Fruit fly (Drosophila melanogaster) whole organism, embryonic: ENCODE results near the gene CG14664.
A peak's percentile ranks its signal among the peaks of the same experiment; 100 is the strongest.

Experiments used
- Antp ChIP-seq: fragments of 200-800 bp; sonication (Bioruptor generic); optimal IDR thresholded peaks from 3 replicates; lab custom pipeline; 2016; ENCODE audit warnings: missing biosample characterization, missing genetic modification characterization
- Asciz ChIP-seq: fragments of 200-800 bp; sonication (Bioruptor generic); optimal IDR thresholded peaks from 2 replicates; lab custom pipeline; 2017; ENCODE audit warnings: missing biosample characterization, mild to moderate bottlenecking, missing genetic modification characterization, missing genetic modification reagents
- CG1024 ChIP-seq: fragments of 200-800 bp; sonication (Bioruptor generic); IDR thresholded peaks from 2 replicates; pipeline ENCODE4 v1.3.6; 2022; ENCODE audit warnings: missing biosample characterization, missing genetic modification characterization
- CG11695 ChIP-seq: fragments of 200-800 bp; sonication (Bioruptor generic); IDR thresholded peaks from 3 replicates; pipeline ENCODE4 v1.3.6; 2022; ENCODE audit warnings: missing biosample characterization, missing genetic modification characterization
- CG12071 ChIP-seq: fragments of 200-800 bp; sonication (Bioruptor generic); optimal IDR thresholded peaks from 3 replicates; lab custom pipeline; 2018; ENCODE audit warnings: missing biosample characterization, mild to moderate bottlenecking, missing genetic modification characterization
- CG12155 ChIP-seq: fragments of 200-800 bp; sonication (Bioruptor generic); optimal IDR thresholded peaks from 3 replicates; lab custom pipeline; 2016; ENCODE audit warnings: missing biosample characterization, missing genetic modification characterization
- CG12391 ChIP-seq: fragments of 200-800 bp; sonication (Bioruptor generic); optimal IDR thresholded peaks from 3 replicates; lab custom pipeline; 2018; ENCODE audit warnings: missing biosample characterization, mild to moderate bottlenecking, missing genetic modification characterization, moderate library complexity
- CG12769 ChIP-seq: fragments of 200-800 bp; sonication (Bioruptor generic); optimal IDR thresholded peaks from 2 replicates; lab custom pipeline; 2019; ENCODE audit warnings: missing biosample characterization, mild to moderate bottlenecking, missing genetic modification characterization, moderate library complexity
- CG14965 ChIP-seq: fragments of 200-800 bp; sonication (Bioruptor generic); optimal IDR thresholded peaks from 2 replicates; lab custom pipeline; 2016; ENCODE audit warnings: missing biosample characterization, missing genetic modification characterization, borderline replicate concordance
- CG15514 ChIP-seq: fragments of 200-800 bp; sonication (Bioruptor generic); optimal IDR thresholded peaks from 3 replicates; lab custom pipeline; 2017; ENCODE audit warnings: missing biosample characterization, missing genetic modification characterization, mild to moderate bottlenecking, moderate library complexity, missing genetic modification reagents
- CG15601 ChIP-seq: fragments of 200-800 bp; sonication (Bioruptor generic); optimal IDR thresholded peaks from 3 replicates; lab custom pipeline; 2019; ENCODE audit warnings: missing biosample characterization, mild to moderate bottlenecking, missing genetic modification characterization, moderate library complexity
- CG1647 ChIP-seq: fragments of 200-800 bp; sonication (Bioruptor generic); optimal IDR thresholded peaks from 3 replicates; lab custom pipeline; 2016; ENCODE audit warnings: missing biosample characterization, missing genetic modification characterization
- CG16863 ChIP-seq: fragments of 200-800 bp; sonication (Bioruptor generic); optimal IDR thresholded peaks from 3 replicates; lab custom pipeline; 2016; ENCODE audit warnings: missing biosample characterization, missing genetic modification characterization
- CG17361 ChIP-seq: fragments of 200-800 bp; sonication (Bioruptor generic); IDR thresholded peaks from 3 replicates; pipeline ENCODE4 v1.3.6; 2022; ENCODE audit warnings: missing biosample characterization, missing genetic modification characterization
- CG17829 ChIP-seq: fragments of 200-800 bp; optimal IDR thresholded peaks from 2 replicates; lab custom pipeline; 2019; ENCODE audit warnings: missing biosample characterization, mild to moderate bottlenecking, missing genetic modification characterization, moderate library complexity
- CG18764 ChIP-seq: fragments of 200-800 bp; sonication (Bioruptor generic); optimal IDR thresholded peaks from 3 replicates; lab custom pipeline; 2016; ENCODE audit warnings: missing biosample characterization, missing genetic modification characterization
- CG31365 ChIP-seq: fragments of 200-800 bp; sonication (Bioruptor generic); optimal IDR thresholded peaks from 2 replicates; lab custom pipeline; 2018; ENCODE audit warnings: missing biosample characterization, mild to moderate bottlenecking, missing genetic modification characterization
- CG33557 ChIP-seq: fragments of 200-800 bp; sonication (Bioruptor generic); optimal IDR thresholded peaks from 2 replicates; lab custom pipeline; 2019; ENCODE audit warnings: missing biosample characterization, mild to moderate bottlenecking, missing genetic modification characterization, moderate library complexity
- CG3838 ChIP-seq: fragments of 200-800 bp; sonication (Bioruptor generic); optimal IDR thresholded peaks from 3 replicates; lab custom pipeline; 2016; ENCODE audit warnings: missing biosample characterization, missing genetic modification characterization
- CG6689 ChIP-seq: fragments of 200-800 bp; sonication (Bioruptor generic); IDR thresholded peaks from 2 replicates; pipeline ENCODE4 v1.3.6; 2022; ENCODE audit warnings: missing biosample characterization, missing genetic modification characterization
- CG8924 ChIP-seq: fragments of 200-800 bp; optimal IDR thresholded peaks from 3 replicates; lab custom pipeline; 2019; ENCODE audit warnings: missing biosample characterization, mild to moderate bottlenecking, missing genetic modification characterization, moderate library complexity
- CG9932 ChIP-seq: fragments of 200-800 bp; sonication (Bioruptor generic); IDR thresholded peaks from 2 replicates; pipeline ENCODE4 v1.3.6; 2022; ENCODE audit warnings: missing biosample characterization, missing genetic modification characterization
- E2f1 ChIP-seq: fragments of 200-800 bp; sonication (Bioruptor generic); IDR thresholded peaks from 2 replicates; pipeline ENCODE4 v1.3.6; 2022; ENCODE audit warnings: missing biosample characterization, missing genetic modification characterization
- ERR ChIP-seq: fragments of 200-800 bp; sonication (Bioruptor generic); optimal IDR thresholded peaks from 2 replicates; lab custom pipeline; 2016; ENCODE audit warnings: missing biosample characterization, missing genetic modification characterization
- Eip74EF ChIP-seq, 2 experiments: fragments of 200-800 bp in 1 of 2; fragments of >200 bp in 1 of 2; sonication (Bioruptor generic) in 1 of 2; optimal IDR thresholded peaks; 2 replicates each; lab custom pipeline; 2017 to 2019; ENCODE audit warnings: missing biosample characterization in 2 of 2, missing genetic modification characterization in 2 of 2, mild to moderate bottlenecking in 1 of 2, moderate library complexity in 1 of 2
- H2.0 ChIP-seq: fragments of 200-800 bp; sonication (Bioruptor generic); IDR thresholded peaks from 2 replicates; pipeline ENCODE4 v1.3.6; 2022; ENCODE audit warnings: missing biosample characterization, missing genetic modification characterization
- HLHmδ ChIP-seq: fragments of 200-800 bp; sonication (Bioruptor generic); optimal IDR thresholded peaks from 2 replicates; lab custom pipeline; 2018; ENCODE audit warnings: missing biosample characterization, mild to moderate bottlenecking, missing genetic modification characterization, moderate library complexity
- Hmx ChIP-seq: fragments of 200-800 bp; sonication (Bioruptor generic); optimal IDR thresholded peaks from 2 replicates; lab custom pipeline; 2016; ENCODE audit warnings: missing biosample characterization, missing genetic modification characterization
- Hr3 ChIP-seq: fragments of 200-800 bp; sonication (Bioruptor generic); optimal IDR thresholded peaks from 3 replicates; lab custom pipeline; 2016; ENCODE audit warnings: missing biosample characterization, missing genetic modification characterization
- Hr39 ChIP-seq: fragments of >200 bp; optimal IDR thresholded peaks from 2 replicates; lab custom pipeline; 2017
- Myb ChIP-seq: fragments of 200-800 bp; sonication (Bioruptor generic); optimal IDR thresholded peaks from 2 replicates; lab custom pipeline; 2016; ENCODE audit warnings: missing biosample characterization, missing genetic modification characterization
- Nf-YA ChIP-seq: fragments of 200-800 bp; sonication (Bioruptor generic); IDR thresholded peaks from 2 replicates; pipeline ENCODE4 v1.3.6; 2022; ENCODE audit warnings: missing biosample characterization, missing genetic modification characterization
- Optix ChIP-seq: fragments of 200-800 bp; sonication (Bioruptor generic); IDR thresholded peaks from 3 replicates; pipeline ENCODE4 v1.3.6; 2022; ENCODE audit warnings: missing biosample characterization, missing genetic modification characterization
- PHDP ChIP-seq: fragments of 200-800 bp; sonication (Bioruptor generic); optimal IDR thresholded peaks from 3 replicates; lab custom pipeline; 2018; ENCODE audit warnings: missing biosample characterization, mild to moderate bottlenecking, missing genetic modification characterization, moderate library complexity
- Sin3A ChIP-seq: fragments of >200 bp; optimal IDR thresholded peaks from 2 replicates; lab custom pipeline; 2018
- Xbp1 ChIP-seq: fragments of 200-800 bp; sonication (Bioruptor generic); optimal IDR thresholded peaks from 3 replicates; lab custom pipeline; 2016; ENCODE audit warnings: missing biosample characterization, mild to moderate bottlenecking, missing genetic modification characterization
- ase ChIP-seq: fragments of 200-800 bp; sonication (Bioruptor generic); IDR thresholded peaks from 3 replicates; pipeline ENCODE4 v1.3.6; 2022; ENCODE audit warnings: missing biosample characterization, missing genetic modification characterization
- cas ChIP-seq: fragments of 200-800 bp; sonication (Bioruptor generic); IDR thresholded peaks from 2 replicates; pipeline ENCODE4 v1.3.6; 2022; ENCODE audit warnings: missing biosample characterization, missing genetic modification characterization
- chif ChIP-seq, 2 experiments: fragments of 200-800 bp; sonication (Bioruptor generic); optimal IDR thresholded peaks; 3 replicates each; lab custom pipeline; 2016; ENCODE audit warnings: missing biosample characterization in 2 of 2, missing genetic modification characterization in 2 of 2
- croc ChIP-seq: fragments of 200-800 bp; sonication (Bioruptor generic); conservative IDR thresholded peaks from 3 replicates; pipeline ENCODE4 v1.3.6; 2022; ENCODE audit warnings: missing biosample characterization, missing genetic modification characterization
- da ChIP-seq: fragments of 200-800 bp; sonication (Bioruptor generic); optimal IDR thresholded peaks from 2 replicates; lab custom pipeline; 2016; ENCODE audit warnings: missing biosample characterization, missing genetic modification characterization
- esg ChIP-seq: fragments of 200-800 bp; sonication (Bioruptor generic); conservative IDR thresholded peaks from 2 replicates; pipeline ENCODE4 v1.3.6; 2022; ENCODE audit warnings: missing biosample characterization, missing genetic modification characterization
- fru ChIP-seq: fragments of >200 bp; optimal IDR thresholded peaks from 2 replicates; lab custom pipeline; 2017
- gsb ChIP-seq: fragments of 200-800 bp; sonication (Bioruptor generic); IDR thresholded peaks from 2 replicates; pipeline ENCODE4 v1.3.6; 2022; ENCODE audit warnings: missing biosample characterization, missing genetic modification characterization
- her ChIP-seq: fragments of 200-800 bp; sonication (Bioruptor generic); optimal IDR thresholded peaks from 2 replicates; lab custom pipeline; 2016; ENCODE audit warnings: missing biosample characterization, missing genetic modification characterization
- jing ChIP-seq: fragments of 200-800 bp; sonication (Bioruptor generic); optimal IDR thresholded peaks from 2 replicates; lab custom pipeline; 2018; ENCODE audit warnings: missing biosample characterization, mild to moderate bottlenecking, missing genetic modification characterization
- lmd ChIP-seq: fragments of 200-800 bp; sonication (Bioruptor generic); IDR thresholded peaks from 2 replicates; pipeline ENCODE4 v1.3.6; 2022; ENCODE audit warnings: missing biosample characterization, missing genetic modification characterization
- pnt ChIP-seq: fragments of 200-800 bp; sonication (Bioruptor generic); optimal IDR thresholded peaks from 3 replicates; lab custom pipeline; 2016; ENCODE audit warnings: missing biosample characterization, missing genetic modification characterization
- sens ChIP-seq: fragments of 200-800 bp; sonication (Bioruptor generic); peaks from one replicate; lab custom pipeline; 2016; ENCODE audit warnings: missing biosample characterization, missing genetic modification characterization
- sima ChIP-seq: fragments of 200-800 bp; sonication (Bioruptor generic); optimal IDR thresholded peaks from 2 replicates; lab custom pipeline; 2016; ENCODE audit warnings: missing biosample characterization, missing genetic modification characterization
- vfl ChIP-seq: fragments of 200-800 bp; sonication (Bioruptor generic); optimal IDR thresholded peaks from 2 replicates; lab custom pipeline; 2016; ENCODE audit warnings: missing biosample characterization, missing genetic modification characterization
- wor ChIP-seq: fragments of 200-800 bp; sonication (Bioruptor generic); IDR thresholded peaks from 2 replicates; pipeline ENCODE4 v1.3.6; 2022; ENCODE audit warnings: missing biosample characterization, missing genetic modification characterization
- zfh1 ChIP-seq: fragments of 200-800 bp; sonication (Bioruptor generic); IDR thresholded peaks from 3 replicates; pipeline ENCODE4 v1.3.6; 2022; ENCODE audit warnings: missing biosample characterization, missing genetic modification characterization

The CG14664 gene

dm6 chr3R:5209481-5209880, 14.5 kb upstream of the CG14664 start (continued):
- TF ChIP-seq esg (GFP tag; lab: Robert Waterston, UW) (peak; percentile 37; the same call in 1 of the 2 replicates), Hmx (GFP tag; lab: Kevin White, UChicago) (no peak), zfh1 (GFP tag; lab: Robert Waterston, UW) (peak; percentile 58; the same call in 1 of the 3 replicates), CG15601 (tag; lab: Kevin White, UChicago) (peak; percentile 7), CG12391 (peak; percentile 40), CG17829 (tag; lab: Kevin White, UChicago) (peak; percentile 44), CG9932 (GFP tag; lab: Robert Waterston, UW) (no peak), gsb (GFP tag; lab: Robert Waterston, UW) (no peak), Hr39 (lab: Kevin White, UChicago) (no peak), PHDP (tag; lab: Kevin White, UChicago) (peak; percentile 17), CG6689 (GFP tag; lab: Robert Waterston, UW) (peak; percentile 41), CG18764 (GFP tag; lab: Kevin White, UChicago) (no peak), H2.0 (GFP tag; lab: Robert Waterston, UW) (no peak), CG8924 (peak; percentile 15), wor (GFP tag; lab: Robert Waterston, UW) (peak; percentile 47; the same call in 1 of the 2 replicates), croc (GFP tag; lab: Robert Waterston, UW) (peak; percentile 31; the same call in 1 of the 3 replicates), sens (GFP tag; lab: Kevin White, UChicago) (peak; percentile 87), Asciz (GFP tag; lab: Kevin White, UChicago) (peak; percentile 59), Myb (GFP tag; lab: Kevin White, UChicago) (peak; percentile 6), CG11695 (GFP tag; lab: Robert Waterston, UW) (peak; percentile 71; the same call in 1 of the 3 replicates), CG1024 (GFP tag; lab: Robert Waterston, UW) (peak; percentile 56; the same call in 1 of the 2 replicates), pnt (GFP tag; lab: Kevin White, UChicago) (no peak), ERR (GFP tag; lab: Kevin White, UChicago) (no peak), vfl (GFP tag; lab: Kevin White, UChicago) (no peak), her (GFP tag; lab: Kevin White, UChicago) (no peak), CG14965 (GFP tag; lab: Kevin White, UChicago) (no peak), da (no peak), CG12071 (GFP tag; lab: Kevin White, UChicago) (no peak), CG33557 (no peak), CG12769 (peak; percentile 10), Antp (GFP tag; lab: Kevin White, UChicago) (peak; percentile 36), Optix (0 out of 3 replicates have a peak, but pooled peaks have one; percentile 35), CG1647 (peak; percentile 27), Hr3 (GFP tag; lab: Kevin White, UChicago) (no peak), CG12155 (GFP tag; lab: Kevin White, UChicago) (no peak), sima (GFP tag; lab: Kevin White, UChicago) (no peak), CG17361 (GFP tag; lab: Robert Waterston, UW) (peak; percentile 43; the same call in 1 of the 3 replicates), jing (GFP tag; lab: Kevin White, UChicago) (peak; percentile 19), CG15514 (GFP tag; lab: Kevin White, UChicago) (no peak), fru (lab: Kevin White, UChicago) (no peak), CG3838 (GFP tag; lab: Kevin White, UChicago) (no peak), lmd (GFP tag; lab: Robert Waterston, UW) (peak; percentile 43; the same call in 1 of the 2 replicates), Sin3A (no peak), cas (GFP tag; lab: Robert Waterston, UW) (no peak), Nf-YA (GFP tag; lab: Robert Waterston, UW) (peak; percentile 12; the same call in 1 of the 2 replicates), Eip74EF (GFP tag; optimal IDR thresholded peaks at IDR 0.05; lab: Kevin White, UChicago) (no peak), ase (no peak), Xbp1 (GFP tag; lab: Kevin White, UChicago) (peak; percentile 46), E2f1 (no peak), CG31365 (tag; lab: Kevin White, UChicago) (no peak), HLHmδ (GFP tag; lab: Kevin White, UChicago) (no peak), CG16863 (GFP tag; lab: Kevin White, UChicago) (no peak), chif (GFP tag; optimal IDR thresholded peaks at IDR 0.05; lab: Kevin White, UChicago) (peak in 1 of 2 experiments; percentile 55)
